Worm (Caenorhabditis elegans) whole organism, L1 larva: ENCODE results near the gene Y73B6BL.12.
"Not testable (repeated sequence)": the region's sequence is repeated elsewhere in the genome, so short reads cannot be mapped to it uniquely, and the experiment has no call there.

Experiments
- C04F5.9 ChIP-seq: sonication (generic microtip); optimal IDR thresholded peaks from 2 replicates; lab custom pipeline; 2016; ENCODE audit warnings: missing genetic modification characterization, missing compliant biosample characterization
- C16A3.4 ChIP-seq: fragments of 150-350 bp; optimal IDR thresholded peaks from 2 replicates; lab custom pipeline; 2014; ENCODE audit warnings: missing biosample characterization, missing genetic modification characterization
- aha-1 ChIP-seq: fragments of 150-350 bp; optimal IDR thresholded peaks from 2 replicates; lab custom pipeline; 2014; ENCODE audit warnings: missing biosample characterization, missing genetic modification characterization
- aly-2 ChIP-seq: fragments of 150-350 bp; optimal IDR thresholded peaks from 2 replicates; lab custom pipeline; 2014; ENCODE audit warnings: missing biosample characterization, missing genetic modification characterization
- ama-1 ChIP-seq: fragments of 150-350 bp; optimal IDR thresholded peaks from 2 replicates; lab custom pipeline; 2014
- ceh-63 ChIP-seq: fragments of 200-800 bp; sonication (Bioruptor generic); optimal IDR thresholded peaks from 2 replicates; lab custom pipeline; 2018; ENCODE audit warnings: mild to moderate bottlenecking, missing genetic modification characterization, missing compliant biosample characterization
- ceh-82 ChIP-seq, 3 experiments: fragments of 150-350 bp in 1 of 3; sonication (generic microtip) in 2 of 3; optimal IDR thresholded peaks; 2 replicates each; lab custom pipeline; 2014 to 2017; ENCODE audit warnings: missing biosample characterization in 3 of 3, missing genetic modification characterization in 3 of 3
- dpl-1 ChIP-seq, 3 experiments: fragments of 150-350 bp in 2 of 3; sonication (generic microtip) in 1 of 3; optimal IDR thresholded peaks; 2 replicates each; lab custom pipeline; 2014 to 2017; ENCODE audit warnings: missing biosample characterization in 3 of 3, missing genetic modification characterization in 3 of 3, missing genetic modification reagents in 3 of 3
- efl-1 ChIP-seq, 4 experiments: fragments of 150-350 bp; optimal IDR thresholded peaks in 3 of 4; peaks in 1 of 4; 1 replicate in 1 of 4; 2 replicates in 3 of 4; lab custom pipeline; 2014; ENCODE audit warnings: missing biosample characterization in 2 of 4, missing genetic modification characterization in 2 of 4, missing genetic modification reagents in 2 of 4
- efl-3 ChIP-seq: fragments of 200-800 bp; sonication (Bioruptor generic); optimal IDR thresholded peaks from 2 replicates; lab custom pipeline; 2018; ENCODE audit warnings: mild to moderate bottlenecking, missing genetic modification characterization, missing compliant biosample characterization
- egl-27 ChIP-seq, 2 experiments: fragments of 150-350 bp in 1 of 2; sonication (generic microtip); optimal IDR thresholded peaks; 3 replicates each; lab custom pipeline; 2017 to 2018; ENCODE audit warnings: missing biosample characterization in 2 of 2, missing genetic modification characterization in 2 of 2, missing genetic modification reagents in 2 of 2
- fkh-10 ChIP-seq: sonication (generic microtip); optimal IDR thresholded peaks from 2 replicates; lab custom pipeline; 2017; ENCODE audit warnings: missing biosample characterization, missing genetic modification reagents, missing genetic modification characterization
- fkh-4 ChIP-seq: sonication (generic microtip); optimal IDR thresholded peaks from 2 replicates; lab custom pipeline; 2016; ENCODE audit warnings: missing compliant biosample characterization, missing genetic modification characterization, borderline replicate concordance
- grh-1 ChIP-seq: fragments of 200-800 bp; sonication (Bioruptor generic); IDR thresholded peaks from 2 replicates; pipeline ENCODE4 v1.3.6; 2022; ENCODE audit warnings: missing genetic modification reagents, missing genetic modification characterization, missing compliant biosample characterization
- irx-1 ChIP-seq: sonication (generic microtip); optimal IDR thresholded peaks from 2 replicates; lab custom pipeline; 2016; ENCODE audit warnings: missing genetic modification characterization, missing compliant biosample characterization
- lin-14 ChIP-seq: fragments of 200-800 bp; sonication (Bioruptor generic); optimal IDR thresholded peaks from 2 replicates; lab custom pipeline; 2018; ENCODE audit warnings: mild to moderate bottlenecking, missing genetic modification characterization, moderate library complexity, missing compliant biosample characterization
- lin-35 ChIP-seq, 2 experiments: fragments of 150-350 bp; optimal IDR thresholded peaks; 2 replicates each; lab custom pipeline; 2014; ENCODE audit warnings: missing biosample characterization in 2 of 2, missing genetic modification characterization in 2 of 2, missing genetic modification reagents in 2 of 2
- lir-3 ChIP-seq: sonication (generic microtip); optimal IDR thresholded peaks from 2 replicates; lab custom pipeline; 2016; ENCODE audit warnings: mild to moderate bottlenecking, missing genetic modification characterization, moderate library complexity, missing compliant biosample characterization; ENCODE audit not compliant: poor library complexity
- mab-9 ChIP-seq: fragments of 200-800 bp; sonication (Bioruptor generic); IDR thresholded peaks from 2 replicates; pipeline ENCODE4 v1.3.6; 2022; ENCODE audit warnings: missing genetic modification reagents, missing genetic modification characterization, missing compliant biosample characterization
- mdl-1 ChIP-seq, 2 experiments: fragments of 150-350 bp; optimal IDR thresholded peaks; 2 replicates each; lab custom pipeline; 2014 to 2017; ENCODE audit warnings: missing biosample characterization in 2 of 2, missing genetic modification characterization in 2 of 2, inconsistent platforms in 1 of 2
- nhr-12 ChIP-seq: sonication (generic microtip); optimal IDR thresholded peaks from 2 replicates; lab custom pipeline; 2017; ENCODE audit warnings: missing biosample characterization, missing genetic modification characterization
- nhr-20 ChIP-seq: sonication (generic microtip); optimal IDR thresholded peaks from 2 replicates; lab custom pipeline; 2016; ENCODE audit warnings: mild to moderate bottlenecking, missing genetic modification characterization, missing compliant biosample characterization
- nhr-28 ChIP-seq: fragments of 150-350 bp; optimal IDR thresholded peaks from 2 replicates; lab custom pipeline; 2014; ENCODE audit warnings: missing biosample characterization, missing genetic modification characterization
- nhr-76 ChIP-seq: sonication (generic microtip); optimal IDR thresholded peaks from 2 replicates; lab custom pipeline; 2017; ENCODE audit warnings: missing biosample characterization, missing genetic modification characterization
- pag-3 ChIP-seq: sonication (generic microtip); optimal IDR thresholded peaks from 2 replicates; lab custom pipeline; 2017; ENCODE audit warnings: missing genetic modification characterization, mild to moderate bottlenecking, missing compliant biosample characterization, antibody characterized with exemption, borderline replicate concordance; ENCODE audit not compliant: insufficient read depth
- snpc-4 ChIP-seq: fragments of 150-350 bp; optimal IDR thresholded peaks from 2 replicates; lab custom pipeline; 2014; ENCODE audit warnings: missing biosample characterization, missing genetic modification characterization
- sptf-1 ChIP-seq: fragments of 150-350 bp; optimal IDR thresholded peaks from 2 replicates; lab custom pipeline; 2014; ENCODE audit warnings: missing biosample characterization, missing genetic modification characterization
- sup-37 ChIP-seq: fragments of 200-800 bp; sonication (Bioruptor generic); optimal IDR thresholded peaks from 2 replicates; lab custom pipeline; 2018; ENCODE audit warnings: mild to moderate bottlenecking, missing genetic modification characterization, missing compliant biosample characterization
- unc-130 ChIP-seq: fragments of 150-350 bp; optimal IDR thresholded peaks from 2 replicates; lab custom pipeline; 2017; ENCODE audit warnings: missing biosample characterization, missing genetic modification characterization, inconsistent platforms
- unc-86 ChIP-seq: sonication (generic microtip); optimal IDR thresholded peaks from 2 replicates; lab custom pipeline; 2016; ENCODE audit warnings: missing genetic modification characterization, missing compliant biosample characterization
- xbp-1 ChIP-seq: sonication (generic microtip); optimal IDR thresholded peaks from 2 replicates; lab custom pipeline; 2016; ENCODE audit warnings: missing genetic modification characterization, missing compliant biosample characterization
- ztf-11 ChIP-seq, 2 experiments: sonication (generic microtip); optimal IDR thresholded peaks; 2 replicates each; lab custom pipeline; 2016 to 2017; ENCODE audit warnings: missing genetic modification characterization in 2 of 2, missing biosample characterization in 1 of 2, missing compliant biosample characterization in 1 of 2
- ztf-4 ChIP-seq: fragments of 150-350 bp; optimal IDR thresholded peaks from 2 replicates; lab custom pipeline; 2014; ENCODE audit warnings: missing biosample characterization, missing genetic modification characterization

Gene Y73B6BL.12

DNA sequence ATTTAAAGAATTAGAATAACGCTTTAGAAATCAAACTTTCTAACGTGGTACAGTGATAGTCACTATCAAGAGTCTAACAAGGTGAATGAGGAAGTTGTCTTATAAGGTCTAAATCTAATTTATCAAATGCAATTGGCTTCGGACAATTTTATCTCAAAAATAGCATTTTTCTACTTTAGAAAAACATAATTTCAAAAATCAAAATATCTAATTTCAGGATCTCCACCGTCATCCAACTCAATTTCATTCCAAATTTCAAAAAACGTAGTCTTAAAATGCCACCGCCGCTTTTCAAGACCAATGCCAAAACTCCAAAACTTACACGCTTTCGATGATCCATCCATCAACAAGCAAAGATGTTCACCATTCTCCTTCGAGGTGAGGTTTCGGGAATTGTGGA lies 47.8 kb upstream of the Y73B6BL.12 start, which contains the start of gene Y73B6BL.270:
Gene Y73B6BL.270, plus strand, starts transcription at position 301 of the 400 bp plus-strand sequence.
- TF ChIP-seq lir-3 (tag; lab: Kevin White, UChicago) (no peak), fkh-4 (tag; lab: Kevin White, UChicago) (no peak), ztf-11 (tag; optimal IDR thresholded peaks at IDR 0.05; lab: Kevin White, UChicago) (no peak), ceh-82 (tag; optimal IDR thresholded peaks at IDR 0.05; lab: Kevin White, UChicago) (no peak), mdl-1 (tag; optimal IDR thresholded peaks at IDR 0.05; lab: Kevin White, UChicago) (no peak)

DNA sequence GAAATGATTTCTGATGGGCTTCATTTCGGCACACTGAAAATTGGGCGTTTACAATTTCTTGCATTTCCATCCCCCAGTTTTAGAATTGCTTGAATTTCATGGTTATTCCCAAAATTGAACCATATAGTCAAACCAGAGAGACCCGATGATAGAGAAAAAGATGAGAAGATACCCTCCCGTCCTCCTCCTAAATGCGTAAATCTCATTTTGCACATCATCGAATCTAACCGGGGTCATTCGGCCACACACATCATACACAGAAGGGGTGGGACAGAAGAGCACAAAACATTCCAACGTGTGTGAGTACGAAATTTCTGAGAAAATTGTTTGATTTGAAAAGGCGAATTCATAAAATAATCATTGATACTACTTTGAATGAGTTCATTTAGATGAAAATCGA lies 46.3 kb upstream of the Y73B6BL.12 start:
- TF ChIP-seq egl-27 (tag; optimal IDR thresholded peaks at IDR 0.05; lab: Kevin White, UChicago) (no peak), efl-3 (GFP tag; lab: Kevin White, UChicago) (no peak), fkh-10 (GFP tag; lab: Kevin White, UChicago) (peak; percentile 22), efl-1 (optimal IDR thresholded peaks at IDR 0.05; lab: Kevin White, UChicago) (no peak), efl-1 (GFP tag; optimal IDR thresholded peaks at IDR 0.05 in 1 of 2; lab: Kevin White, UChicago) (peak in 1 of 2 experiments; percentile 72), grh-1 (GFP tag; lab: Robert Waterston, UW) (no peak)

DNA sequence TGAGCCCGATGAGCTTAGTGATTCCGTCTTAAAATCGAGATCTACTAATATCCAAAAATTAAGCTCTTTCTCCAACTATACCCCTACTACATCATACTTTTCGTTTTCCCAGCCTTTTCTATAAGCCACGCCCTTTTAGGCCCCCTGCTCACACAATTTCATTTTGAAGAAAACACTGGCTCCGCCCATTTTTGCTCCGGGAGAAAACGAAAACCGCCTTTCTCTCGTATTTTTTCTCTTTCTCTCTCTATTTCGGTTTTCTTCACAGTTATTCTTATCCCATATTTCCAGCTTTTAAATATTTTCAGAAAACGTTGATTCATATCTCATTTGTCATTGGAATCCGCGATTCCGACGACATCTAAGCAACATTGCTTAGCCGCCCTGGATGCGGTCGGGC lies 44.4 kb upstream of the Y73B6BL.12 start, which contains the start of gene Y73B6BL.47:
Gene Y73B6BL.47, plus strand, starts transcription at position 301 of the 400 bp plus-strand sequence.
- no peak for TF ChIP-seq lin-35 (GFP tag; optimal IDR thresholded peaks at IDR 0.05; lab: Kevin White, UChicago)
- no peak for TF ChIP-seq pag-3 (tag; lab: Kevin White, UChicago)
- no peak for TF ChIP-seq nhr-28 (tag; lab: Kevin White, UChicago)
- no peak for TF ChIP-seq fkh-10 (GFP tag; lab: Kevin White, UChicago)

DNA sequence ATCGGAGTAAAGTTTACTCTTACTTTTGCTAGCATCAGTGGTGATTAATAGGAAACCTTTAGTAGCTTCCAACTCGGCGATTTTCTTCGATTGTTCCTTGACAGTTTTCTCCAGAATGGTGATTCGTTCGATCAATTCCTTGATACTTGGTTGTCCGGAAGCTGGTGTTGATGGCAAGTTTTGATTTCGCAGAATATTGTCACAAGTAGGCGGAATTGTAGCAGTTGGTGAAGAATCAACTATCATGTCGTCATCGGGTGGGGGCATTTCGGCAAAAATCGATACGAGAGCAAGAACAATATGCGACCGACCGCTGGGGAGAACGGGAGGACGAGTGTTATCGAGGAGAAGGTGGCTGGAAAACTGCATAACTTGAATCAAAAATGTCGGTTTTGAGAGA lies 30.0 kb upstream of the Y73B6BL.12 start, which contains the start of gene Y73B6BL.289:
Gene Y73B6BL.289, plus strand, starts transcription at position 301 of the 400 bp plus-strand sequence.
- not testable (repeated sequence) for TF ChIP-seq dpl-1 (GFP tag; optimal IDR thresholded peaks at IDR 0.05; lab: Kevin White, UChicago); nhr-20 (tag; lab: Kevin White, UChicago); sptf-1 (tag; lab: Kevin White, UChicago)

DNA sequence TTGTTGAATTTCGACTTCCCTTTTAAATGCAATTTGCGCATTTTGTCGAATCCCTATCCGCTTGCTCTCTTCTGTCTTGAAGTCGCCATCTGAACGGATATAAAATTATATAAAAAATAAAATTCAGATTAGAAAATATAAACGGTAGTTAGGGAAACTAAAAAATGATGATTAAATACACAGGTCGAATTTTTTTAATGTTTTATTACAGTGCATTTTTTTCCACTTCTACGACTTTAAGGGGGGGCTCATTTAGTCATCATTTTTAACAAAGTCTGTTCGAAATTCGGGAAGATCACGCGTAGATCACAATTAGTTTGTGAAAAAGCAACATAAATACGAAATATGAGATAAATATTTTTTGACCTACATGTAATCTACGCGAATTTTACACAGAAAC lies 25.6 kb upstream of the Y73B6BL.12 start, which contains the start of gene Y73B6BL.14:
Gene Y73B6BL.14, minus strand, starts transcription at position 101 of the 400 bp plus-strand sequence.
- TF ChIP-seq nhr-20 (tag; lab: Kevin White, UChicago) = no peak
- TF ChIP-seq lin-14 (GFP tag; lab: Kevin White, UChicago) = peak; percentile 3

DNA sequence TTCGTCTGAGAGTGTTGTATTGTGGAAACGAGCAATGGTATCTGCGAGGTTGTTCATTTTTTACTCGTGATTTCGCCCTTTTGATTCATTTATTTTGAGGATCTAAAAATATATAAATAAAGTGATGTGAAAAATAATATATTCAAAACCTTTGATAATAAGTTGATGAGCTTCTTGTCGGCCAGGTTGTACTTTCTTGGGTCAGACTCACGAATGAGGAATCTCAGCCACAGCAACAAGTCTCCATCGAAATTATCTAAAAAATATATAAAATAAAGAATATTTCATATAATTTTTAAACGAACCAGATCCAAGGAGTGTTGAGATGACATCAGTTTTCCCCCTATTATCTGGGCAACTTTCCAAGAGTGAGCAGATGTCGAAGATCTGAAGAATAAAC lies 25.2 kb upstream of the Y73B6BL.12 start, which contains the start of gene Y73B6BL.288:
Gene Y73B6BL.288, minus strand, starts transcription at position 101 of the 400 bp plus-strand sequence.
- TF ChIP-seq sptf-1 (tag; lab: Kevin White, UChicago) (no peak), snpc-4 (no peak), sup-37 (GFP tag; lab: Kevin White, UChicago) (no peak), mab-9 (GFP tag; lab: Robert Waterston, UW) (no peak), ztf-4 (tag; lab: Kevin White, UChicago) (no peak), aha-1 (no peak)
- TF ChIP-seq, all 84 proteins: peak for 0

DNA sequence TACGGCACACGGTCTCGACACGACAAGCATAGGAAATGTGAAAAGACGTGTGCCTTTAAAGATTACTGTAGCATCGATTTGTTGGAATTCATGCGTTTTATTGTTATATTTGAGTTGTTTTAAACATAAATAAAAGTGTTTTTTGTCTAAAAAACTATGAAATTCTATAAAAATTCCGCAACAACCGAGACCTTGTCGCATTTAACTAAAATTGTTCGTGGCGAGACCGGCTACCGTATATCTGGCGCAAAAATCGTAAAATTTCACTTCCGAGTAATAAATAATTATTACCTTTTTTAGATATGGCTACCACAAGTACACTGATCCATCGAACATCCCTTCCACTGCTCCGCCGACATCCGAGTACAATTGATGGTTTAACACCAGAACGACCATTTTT lies 20.1 kb upstream of the Y73B6BL.12 start, which contains the start of gene ipla-6:
Gene ipla-6, plus strand, starts transcription at position 301 of the 400 bp plus-strand sequence.
- TF ChIP-seq ceh-82 (tag; optimal IDR thresholded peaks at IDR 0.05; lab: Kevin White, UChicago) = no peak
- TF ChIP-seq efl-3 (GFP tag; lab: Kevin White, UChicago) = no peak
- TF ChIP-seq unc-86 (tag; lab: Kevin White, UChicago) = no peak
- TF ChIP-seq nhr-76 = no peak
- TF ChIP-seq xbp-1 (tag; lab: Kevin White, UChicago) = no peak
- TF ChIP-seq dpl-1 (GFP tag; optimal IDR thresholded peaks at IDR 0.05; lab: Kevin White, UChicago) = no peak
- no peak for TF ChIP-seq C04F5.9 (tag; lab: Kevin White, UChicago)
- TF ChIP-seq C16A3.4 = no peak
- no peak for TF ChIP-seq aly-2 (tag; lab: Kevin White, UChicago)
- no peak for TF ChIP-seq nhr-12 (tag; lab: Kevin White, UChicago)
- TF ChIP-seq ceh-63 (GFP tag; lab: Kevin White, UChicago) = no peak
- TF ChIP-seq lir-3 (tag; lab: Kevin White, UChicago) = no peak
- no peak for TF ChIP-seq aha-1
- TF ChIP-seq irx-1 = no peak
- no peak for TF ChIP-seq ama-1
- TF ChIP-seq unc-130 (tag; lab: Kevin White, UChicago) = no peak
